Worm (Caenorhabditis elegans): ENCODE measurements around the gene cutl-21.
A peak's percentile ranks its signal among the peaks of the same experiment; 100 is the strongest.

DNA sequence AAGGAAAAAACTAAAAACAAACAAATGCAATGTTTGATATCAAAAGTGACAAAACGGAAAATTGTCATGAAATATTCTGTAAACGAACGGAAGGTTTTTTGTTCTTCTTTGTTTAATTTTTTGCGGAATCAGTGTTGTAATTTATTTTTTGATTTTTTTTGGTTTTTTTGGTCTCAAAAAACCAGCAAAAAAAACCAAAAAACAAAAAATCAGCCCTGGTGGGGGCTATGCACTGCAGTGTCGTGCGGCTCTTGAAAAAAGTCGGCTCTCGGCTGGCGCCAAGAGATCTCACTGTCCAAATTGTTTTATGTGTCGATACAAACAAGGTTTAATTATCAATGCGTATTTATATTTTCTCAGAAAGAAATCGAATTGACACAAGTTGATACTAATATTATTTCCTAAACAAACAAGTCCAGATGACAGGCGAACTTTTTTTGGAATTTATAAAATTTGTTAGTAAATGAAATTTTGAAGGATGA lies 8.3 kb downstream of the cutl-21 start:
- TF ChIP-seq tbp1 (GFP tag; optimal IDR thresholded peaks at IDR 0.05) (peak; percentile 16), dpl-1 (GFP tag; optimal IDR thresholded peaks at IDR 0.05) (no peak), F37B4.10 (GFP tag; IDR thresholded peaks at IDR 0.05) (no peak), mxl-1 (tag; optimal IDR thresholded peaks at IDR 0.05) (no peak)
